Fruit fly (Drosophila melanogaster): ENCODE measurements around the gene pr.

DNA sequence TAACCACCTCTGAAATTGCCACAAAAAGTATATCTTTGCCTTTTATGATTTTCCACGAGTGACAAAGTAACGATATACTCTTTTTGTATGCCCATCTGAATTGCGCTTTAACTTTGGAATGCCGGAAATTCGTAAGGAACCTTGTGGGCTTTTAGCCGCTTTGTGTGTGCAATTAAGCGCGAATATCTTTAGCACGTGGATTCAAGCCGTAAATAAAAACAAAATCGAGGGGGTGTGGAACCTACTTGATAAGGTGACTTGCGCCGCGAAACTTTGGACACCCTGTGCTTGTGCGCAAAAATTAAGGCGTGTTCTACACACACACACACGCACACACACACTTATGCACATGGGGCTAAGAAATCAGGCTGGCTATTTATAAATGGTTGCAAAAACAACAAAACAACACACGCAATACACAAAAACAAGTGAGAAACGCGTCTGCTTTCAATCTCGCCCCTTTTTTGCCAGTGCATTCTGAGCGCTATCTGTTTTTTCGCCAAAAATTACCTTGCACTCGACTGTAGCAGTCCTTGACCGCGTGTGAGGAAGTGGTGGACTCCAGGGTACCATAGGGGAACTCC, 8.9 kb upstream of the pr start:
- TF ChIP-seq pan (optimal IDR thresholded peaks at IDR 0.05) (no peak), CG8478 (optimal IDR thresholded peaks at IDR 0.05) (no peak), psq (optimal IDR thresholded peaks at IDR 0.05) (no peak), Dll (optimal IDR thresholded peaks at IDR 0.05) (no peak), usp (GFP tag; optimal IDR thresholded peaks at IDR 0.05) (no peak)

All from whole organism.